Fruit fly (Drosophila melanogaster): ENCODE results near the gene CG6527.
A peak's percentile ranks its signal among the peaks of the same experiment; 100 is the strongest.

CG6527 gene

DNA sequence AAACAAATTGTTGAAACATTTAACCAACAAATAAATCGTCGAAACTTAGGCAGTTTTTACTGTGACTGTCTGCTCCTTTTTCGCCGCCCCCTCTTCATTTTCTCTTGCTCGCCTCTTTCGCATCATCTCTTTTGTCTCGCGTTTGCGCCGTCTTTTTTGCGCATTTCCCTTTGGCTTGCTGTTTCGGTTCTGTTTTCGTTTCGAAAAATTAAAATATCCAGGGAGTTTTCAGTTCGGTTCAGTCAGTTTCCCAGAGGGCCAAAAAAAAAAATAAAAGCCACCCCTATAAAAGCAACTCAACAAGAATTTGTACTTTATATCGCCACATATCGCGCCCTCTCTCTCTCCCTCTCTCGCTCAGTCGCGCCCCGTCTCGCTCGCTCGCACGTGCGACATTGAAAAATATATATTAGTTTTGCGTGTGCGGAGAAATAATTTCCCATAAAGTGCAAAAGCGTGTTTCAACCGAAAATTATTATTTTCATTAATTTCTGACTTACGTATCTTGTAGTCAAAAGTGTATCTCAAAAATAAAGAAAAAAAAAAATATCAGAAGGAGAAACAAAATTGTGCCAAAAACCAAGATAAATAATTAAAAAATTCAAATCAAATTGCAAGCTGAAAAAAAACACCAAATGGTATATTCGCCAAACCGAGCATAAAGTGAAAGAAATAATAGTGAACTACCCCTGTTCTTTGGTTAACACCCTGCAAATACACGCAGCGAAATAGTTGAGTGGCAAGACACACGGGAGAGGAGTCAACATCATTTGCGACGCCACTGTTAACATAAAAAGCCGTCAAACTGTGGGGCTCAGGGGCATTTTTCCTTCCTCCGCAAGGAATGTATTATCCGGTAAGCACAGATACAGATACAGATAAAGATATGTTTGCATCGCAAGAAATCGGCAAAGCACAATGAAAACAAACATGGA is 41.2 kb downstream of the CG6527 start:
- TF ChIP-seq Dll (optimal IDR thresholded peaks at IDR 0.05): no peak
- no peak for TF ChIP-seq CG8478 (optimal IDR thresholded peaks at IDR 0.05)
- no peak for TF ChIP-seq EcR (GFP tag; optimal IDR thresholded peaks at IDR 0.05)
- no peak for TF ChIP-seq usp (GFP tag; optimal IDR thresholded peaks at IDR 0.05)
- no peak for TF ChIP-seq pan (optimal IDR thresholded peaks at IDR 0.05)
- no peak for TF ChIP-seq psq (optimal IDR thresholded peaks at IDR 0.05)

DNA sequence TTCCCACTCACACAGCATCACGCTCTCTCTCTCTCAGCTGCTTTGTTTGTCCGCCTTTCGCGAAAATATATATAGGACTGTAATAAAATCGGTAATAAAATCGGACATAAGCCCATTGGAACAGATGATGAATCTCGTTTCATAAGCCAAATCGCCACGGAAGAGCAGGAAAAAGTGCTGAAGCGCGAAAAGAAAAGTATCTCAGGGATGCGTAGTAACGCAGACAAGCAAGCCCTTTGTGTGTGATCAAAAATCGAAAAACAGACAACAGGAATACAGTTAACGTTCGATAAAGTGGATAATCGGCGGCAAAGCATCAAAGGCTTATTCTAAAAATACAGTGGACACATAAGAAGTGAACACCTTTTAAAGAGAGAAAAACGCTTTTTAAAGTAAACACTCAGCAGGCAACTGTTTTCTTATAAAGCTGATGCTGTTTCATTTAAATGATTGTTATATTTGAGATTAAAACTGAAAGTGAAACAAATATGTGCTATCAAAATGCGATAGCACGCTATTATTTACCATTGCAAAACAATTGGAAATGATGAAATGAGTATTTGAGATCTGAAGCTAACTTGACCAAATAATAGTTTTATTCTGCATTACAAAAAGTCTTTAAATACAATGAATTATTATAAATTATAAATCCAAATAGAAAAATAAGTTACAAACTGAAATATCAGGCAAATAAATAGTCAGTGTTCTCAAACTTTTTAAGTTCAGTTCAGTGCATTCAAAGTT is 42.0 kb downstream of the CG6527 start:
- TF ChIP-seq psq (optimal IDR thresholded peaks at IDR 0.05): peak; percentile 33
- no peak for TF ChIP-seq pan (optimal IDR thresholded peaks at IDR 0.05)
- TF ChIP-seq EcR (GFP tag; optimal IDR thresholded peaks at IDR 0.05): no peak

DNA sequence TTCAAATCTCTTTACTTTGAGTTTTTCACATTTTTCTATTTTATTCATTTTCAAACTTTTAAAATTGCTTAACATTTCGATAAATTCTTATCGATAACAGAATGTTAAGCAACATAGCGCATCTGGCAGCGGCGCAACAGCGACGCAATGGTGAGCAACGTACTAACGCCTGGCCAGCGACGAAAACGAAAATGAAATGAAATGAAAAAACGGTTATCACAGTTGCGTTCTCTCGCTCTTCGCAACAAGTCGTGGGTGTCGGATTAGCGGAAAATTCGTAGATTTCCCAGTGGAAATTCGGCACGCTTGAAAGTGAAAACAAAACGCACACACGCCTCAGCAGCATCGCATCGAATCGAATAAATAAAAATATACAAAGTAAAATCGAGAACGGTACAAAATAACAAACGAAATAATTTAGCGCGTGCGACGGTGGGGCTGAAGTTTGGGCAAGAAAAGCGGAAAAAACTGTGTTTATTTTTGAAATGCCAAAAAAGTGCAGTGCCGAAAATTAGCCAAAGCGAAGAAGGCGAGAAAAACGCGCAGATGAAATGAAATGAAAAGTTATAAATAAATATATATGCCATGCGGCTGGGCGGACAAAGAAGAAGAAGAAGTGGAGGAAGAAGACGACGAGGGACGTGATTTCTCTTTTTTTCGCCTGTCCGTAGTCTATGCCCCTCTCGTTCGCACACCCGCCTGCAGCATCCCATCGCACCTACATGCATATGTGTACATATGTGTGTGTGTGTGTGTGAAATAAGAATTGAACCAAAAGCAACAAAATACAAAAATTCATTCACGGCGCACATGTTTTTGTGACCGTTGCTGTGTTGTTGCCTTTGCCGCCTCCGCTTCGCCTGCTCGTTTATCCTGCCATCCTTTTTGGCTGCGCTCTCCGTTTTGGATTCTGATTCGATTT is 42.8 kb downstream of the CG6527 start:
- peak; percentile 49 for TF ChIP-seq psq (optimal IDR thresholded peaks at IDR 0.05)
- TF ChIP-seq Dll (optimal IDR thresholded peaks at IDR 0.05): peak; percentile 18
- no peak for TF ChIP-seq usp (GFP tag; optimal IDR thresholded peaks at IDR 0.05)
- TF ChIP-seq pan (optimal IDR thresholded peaks at IDR 0.05): no peak

DNA sequence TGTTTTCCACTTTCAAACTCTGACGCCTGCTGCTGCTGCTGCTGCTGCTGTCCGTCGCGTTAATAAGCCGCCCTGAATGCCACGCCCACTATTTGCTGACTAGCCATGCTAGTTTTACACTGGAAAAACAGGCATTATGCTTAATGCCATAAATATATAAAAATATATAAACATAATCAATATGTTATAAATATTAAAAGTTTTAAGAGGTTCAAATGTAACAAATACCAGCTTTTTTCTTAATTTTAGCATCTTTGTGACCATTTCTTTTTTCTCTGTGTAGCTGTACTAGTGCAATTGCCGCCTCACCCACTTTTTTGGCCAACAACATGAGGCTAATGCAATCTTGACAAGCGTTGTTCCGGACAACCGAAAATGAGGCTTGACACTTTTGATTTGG is 44.1 kb downstream of the CG6527 start:
- TF ChIP-seq Dll (optimal IDR thresholded peaks at IDR 0.05) (no peak), usp (GFP tag; optimal IDR thresholded peaks at IDR 0.05) (no peak), psq (optimal IDR thresholded peaks at IDR 0.05) (no peak), EcR (GFP tag; optimal IDR thresholded peaks at IDR 0.05) (no peak)

DNA sequence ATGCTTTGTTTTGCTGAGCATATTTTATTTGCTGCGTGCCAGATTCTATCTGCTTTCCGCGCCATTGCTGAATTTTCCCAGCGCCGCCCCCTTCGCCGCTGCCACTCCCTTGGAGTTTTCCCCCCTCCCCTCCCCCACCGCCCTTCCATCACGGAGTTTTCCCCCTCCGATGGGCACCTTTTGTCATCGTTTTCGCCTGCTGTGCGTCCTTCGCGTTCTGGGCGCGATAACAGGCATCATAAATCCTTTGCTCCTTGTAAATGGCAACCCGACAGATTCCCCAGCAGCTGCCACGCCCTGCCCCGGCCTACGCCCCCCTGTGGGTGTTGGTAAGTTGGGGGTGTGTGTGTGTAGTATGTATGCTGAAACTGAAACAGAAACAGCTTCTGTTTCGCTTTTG is 45.5 kb downstream of the CG6527 start:
- TF ChIP-seq pan (optimal IDR thresholded peaks at IDR 0.05): no peak
- TF ChIP-seq usp (GFP tag; optimal IDR thresholded peaks at IDR 0.05): no peak
- no peak for TF ChIP-seq EcR (GFP tag; optimal IDR thresholded peaks at IDR 0.05)
- TF ChIP-seq CG8478 (optimal IDR thresholded peaks at IDR 0.05): no peak
- no peak for TF ChIP-seq Dll (optimal IDR thresholded peaks at IDR 0.05)
- TF ChIP-seq psq (optimal IDR thresholded peaks at IDR 0.05): no peak

DNA sequence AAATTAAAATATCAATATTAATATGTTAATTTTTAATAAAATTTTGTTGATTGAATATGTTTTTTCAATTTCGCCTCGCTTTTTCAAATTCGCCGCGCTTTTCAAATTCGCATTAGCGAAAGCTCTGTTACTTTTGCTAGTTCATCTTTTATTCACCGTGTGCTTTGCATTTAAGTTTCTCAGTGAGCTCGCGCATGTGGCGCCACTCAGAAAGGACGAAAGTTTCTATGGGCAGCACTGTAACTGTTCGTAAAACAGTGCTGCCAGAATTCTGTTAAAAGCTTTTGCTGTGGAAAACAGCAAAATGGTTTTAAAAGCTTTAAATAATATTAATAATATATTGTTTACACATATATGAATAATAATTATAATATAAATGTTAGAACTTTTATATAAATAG is 50.9 kb downstream of the CG6527 start:
- TF ChIP-seq pan (optimal IDR thresholded peaks at IDR 0.05) (no peak), CG8478 (optimal IDR thresholded peaks at IDR 0.05) (no peak), usp (GFP tag; optimal IDR thresholded peaks at IDR 0.05) (no peak), Dll (optimal IDR thresholded peaks at IDR 0.05) (no peak), EcR (GFP tag; optimal IDR thresholded peaks at IDR 0.05) (no peak), psq (optimal IDR thresholded peaks at IDR 0.05) (no peak)

Measured in whole organism.